Fruit fly (Drosophila melanogaster): ENCODE results near the gene Cep290.

- TF ChIP-seq CG8478 (optimal IDR thresholded peaks at IDR 0.05), result no peak
- TF ChIP-seq CTCF (optimal IDR thresholded peaks at IDR 0.05), result no peak
Measured at dm6 chr3L:835455-836034, 8.2 kb upstream of the Cep290 start, which contains the start of gene CG42554.

Data from S2 (cell line).